Worm (Caenorhabditis elegans): ENCODE measurements around the gene rips-1.

Gene rips-1

ce11 chrV:3771437-3772256, at the start of gene rips-1, which contains the start of gene R08E5.1:
rips-1 (plus strand) TSS chrV:3772021.
R08E5.1 (minus strand) TSS chrV:3771518.
- no peak for TF ChIP-seq pha-4 (GFP tag; IDR thresholded peaks at IDR 0.05)
- TF ChIP-seq pha-4 (tag; optimal IDR thresholded peaks at IDR 0.05): no peak
- TF ChIP-seq hmg-1.1 (GFP tag; IDR thresholded peaks at IDR 0.05): no peak
- TF ChIP-seq nhr-76 (tag; optimal IDR thresholded peaks at IDR 0.05): no peak
- TF ChIP-seq egl-43 (GFP tag; IDR thresholded peaks at IDR 0.05): no peak
- TF ChIP-seq dmd-8 (GFP tag; IDR thresholded peaks at IDR 0.05): no peak
- no peak for TF ChIP-seq unc-39 (tag; optimal IDR thresholded peaks at IDR 0.05)
- no peak for TF ChIP-seq F49E8.2 (tag; optimal IDR thresholded peaks at IDR 0.05; ENCODE audit: borderline replicate concordance)
- no peak for TF ChIP-seq snpc-1.2 (GFP tag; IDR thresholded peaks at IDR 0.05)
- TF ChIP-seq nhr-48 (tag; optimal IDR thresholded peaks at IDR 0.05): peak; percentile 27
- TF ChIP-seq lin-15B (tag; optimal IDR thresholded peaks at IDR 0.05): no peak
- TF ChIP-seq hif-1 (tag; optimal IDR thresholded peaks at IDR 0.05): peak; percentile 86 to 98
- no peak for TF ChIP-seq zfp-3 (GFP tag; conservative IDR thresholded peaks at IDR 0.05)
- no peak for TF ChIP-seq zip-11 (GFP tag; IDR thresholded peaks at IDR 0.05)
- TF ChIP-seq madf-9 (GFP tag; conservative IDR thresholded peaks at IDR 0.05): no peak
- no peak for TF ChIP-seq attf-4 (tag; optimal IDR thresholded peaks at IDR 0.05)
- no peak for TF ChIP-seq mxl-3 (GFP tag; optimal IDR thresholded peaks at IDR 0.05)
- TF ChIP-seq hlh-30 (tag; optimal IDR thresholded peaks at IDR 0.05; ENCODE audit: insufficient read depth): peak; percentile 41
- no peak for TF ChIP-seq snpc-4 (tag; optimal IDR thresholded peaks at IDR 0.05)
- TF ChIP-seq F26F4.8 (GFP tag; conservative IDR thresholded peaks at IDR 0.05): no peak
- TF ChIP-seq ceh-20 (GFP tag; IDR thresholded peaks at IDR 0.05): no peak
- peak; percentile 14 for TF ChIP-seq hlh-11 (tag; optimal IDR thresholded peaks at IDR 0.05)
- TF ChIP-seq lin-1 (GFP tag; IDR thresholded peaks at IDR 0.05): no peak
- no peak for TF ChIP-seq egl-27 (tag; optimal IDR thresholded peaks at IDR 0.05)
- TF ChIP-seq F10B5.3 (tag; optimal IDR thresholded peaks at IDR 0.05): no peak
- TF ChIP-seq ztf-11 (tag; optimal IDR thresholded peaks at IDR 0.05): no peak
- no peak for TF ChIP-seq daf-12 (tag; optimal IDR thresholded peaks at IDR 0.05)
- peak; percentile 59 for TF ChIP-seq nhr-28 (tag; optimal IDR thresholded peaks at IDR 0.05)
- no peak for TF ChIP-seq spr-1 (tag; optimal IDR thresholded peaks at IDR 0.05)
- no peak for TF ChIP-seq Y5F2A.4 (GFP tag; optimal IDR thresholded peaks at IDR 0.05)
- TF ChIP-seq nhr-10 (tag; optimal IDR thresholded peaks at IDR 0.05): no peak
- TF ChIP-seq mes-2 (tag; optimal IDR thresholded peaks at IDR 0.05; ENCODE audit: poor library complexity, severe bottlenecking): no peak
- TF ChIP-seq D1046.2 (GFP tag; IDR thresholded peaks at IDR 0.05): no peak
- peak; percentile 35 for TF ChIP-seq dmd-6 (GFP tag; IDR thresholded peaks at IDR 0.05)
- TF ChIP-seq mdl-1 (tag; optimal IDR thresholded peaks at IDR 0.05): peak in 1 of 2 experiments; percentile 29
- no peak for TF ChIP-seq arid-1 (GFP tag; conservative IDR thresholded peaks at IDR 0.05)
- no peak for TF ChIP-seq mdt-29 (GFP tag; IDR thresholded peaks at IDR 0.05)
- TF ChIP-seq zip-2 (tag; optimal IDR thresholded peaks at IDR 0.05): no peak
- no peak for TF ChIP-seq nhr-6 (tag; optimal IDR thresholded peaks at IDR 0.05)
- TF ChIP-seq dve-1 (tag; optimal IDR thresholded peaks at IDR 0.05; ENCODE audit: insufficient read depth): no peak
- TF ChIP-seq ceh-44 (GFP tag; IDR thresholded peaks at IDR 0.05): no peak
- TF ChIP-seq aha-1 (tag): peak; percentile 98
- TF ChIP-seq mxl-2 (GFP tag; conservative IDR thresholded peaks at IDR 0.05): no peak
- TF ChIP-seq zag-1 (tag; optimal IDR thresholded peaks at IDR 0.05): no peak
- no peak for TF ChIP-seq nhr-77 (tag; optimal IDR thresholded peaks at IDR 0.05)
- no peak for TF ChIP-seq F44E2.7 (GFP tag; IDR thresholded peaks at IDR 0.05)
- no peak for TF ChIP-seq ztf-7 (tag; optimal IDR thresholded peaks at IDR 0.05)
- TF ChIP-seq lin-38 (GFP tag; IDR thresholded peaks at IDR 0.05): no peak
- no peak for TF ChIP-seq aly-2 (tag; optimal IDR thresholded peaks at IDR 0.05)
- no peak for TF ChIP-seq zfp-2 (tag; optimal IDR thresholded peaks at IDR 0.05)
- no peak for TF ChIP-seq lin-39 (tag; optimal IDR thresholded peaks at IDR 0.05)

All from whole organism, L4 larva.